Fruit fly (Drosophila melanogaster) S2 (cell line): ENCODE measurements around the gene mtSSB.

Source experiments
- CG8478 ChIP-seq: fragments of >200 bp; optimal IDR thresholded peaks from 2 replicates; lab custom pipeline; 2018
- CTCF ChIP-seq, 2 experiments: fragments of >200 bp; optimal IDR thresholded peaks; 2 replicates each; lab custom pipeline; 2018

DNA sequence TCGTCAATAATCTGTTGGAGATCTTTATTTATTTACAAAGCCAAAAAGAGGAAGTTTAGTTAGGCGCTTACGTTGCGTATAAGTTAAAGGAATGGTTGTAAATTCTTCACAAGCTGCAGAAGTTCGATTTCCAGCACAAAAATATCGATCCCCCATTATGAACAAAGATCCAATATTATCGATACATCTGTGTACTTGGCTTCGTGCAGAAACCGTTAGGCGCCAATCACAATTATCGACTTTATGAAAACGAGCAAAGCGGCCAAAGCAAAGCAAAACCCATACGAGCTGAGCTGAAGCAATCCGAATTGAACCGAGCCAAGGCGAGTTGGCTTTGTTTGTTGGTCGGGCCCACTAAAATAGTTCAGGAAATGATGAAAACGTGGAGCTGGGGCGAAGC lies 20.3 kb upstream of the mtSSB start, which contains the start of gene tara:
- no peak for TF ChIP-seq CTCF (optimal IDR thresholded peaks at IDR 0.05; lab: Kevin White, UChicago)
- TF ChIP-seq CG8478: no peak
